ENCODE assay signal across 6 fruit fly cellular contexts in genomic region chr3L:22465486-22466402, dm6.
TF ChIP-seq lines count a peak whose summit lies in the region.

TSS of gene CG11438 (plus strand) at chr3L:22465619.

- TF ChIP-seq CTCF in whole organism, embryonic (GFP tag; optimal IDR thresholded peaks at IDR 0.05; lab: Kevin White, UChicago) = no peak

TF ChIP-seq in whole organism, 6 proteins besides CTCF, POLR2A, EP300 and RAD21:
- no peak for TF ChIP-seq usp (GFP tag; optimal IDR thresholded peaks at IDR 0.05; lab: Kevin White, UChicago)
- TF ChIP-seq Dll (optimal IDR thresholded peaks at IDR 0.05; lab: Kevin White, UChicago) = peak; percentile 11
- TF ChIP-seq pan (optimal IDR thresholded peaks at IDR 0.05; lab: Kevin White, UChicago) = no peak

TF ChIP-seq in whole organism, adult, 20 proteins besides CTCF, POLR2A, EP300 and RAD21:
- TF ChIP-seq pad (GFP tag; optimal IDR thresholded peaks at IDR 0.05; lab: Kevin White, UChicago) (peak; percentile 54), bab1 (GFP tag; optimal IDR thresholded peaks at IDR 0.05; lab: Kevin White, UChicago) (no peak)

TF ChIP-seq in whole organism, embryonic, 481 proteins besides CTCF, POLR2A, EP300 and RAD21 (continues in another document):
- no peak for TF ChIP-seq CG10431 (GFP tag; optimal IDR thresholded peaks at IDR 0.05; lab: Kevin White, UChicago)
- TF ChIP-seq jigr1 (GFP tag; IDR thresholded peaks at IDR 0.05; lab: Robert Waterston, UW) = no peak
- TF ChIP-seq H2.0 (GFP tag; IDR thresholded peaks at IDR 0.05; lab: Robert Waterston, UW) = no peak
- TF ChIP-seq Sin3A (optimal IDR thresholded peaks at IDR 0.05; lab: Kevin White, UChicago) = no peak
- TF ChIP-seq NC2α (GFP tag; optimal IDR thresholded peaks at IDR 0.05; lab: Kevin White, UChicago) = no peak
- TF ChIP-seq sim (GFP tag; IDR thresholded peaks at IDR 0.05; lab: Robert Waterston, UW) = no peak
- TF ChIP-seq CG10209 (GFP tag; optimal IDR thresholded peaks at IDR 0.05; lab: Kevin White, UChicago) = no peak
- TF ChIP-seq CG18262 (tag; optimal IDR thresholded peaks at IDR 0.05; lab: Kevin White, UChicago) = peak; percentile 41
- TF ChIP-seq Sox100B (GFP tag; optimal IDR thresholded peaks at IDR 0.05; lab: Kevin White, UChicago) = no peak
- TF ChIP-seq lab (GFP tag; optimal IDR thresholded peaks at IDR 0.05; lab: Kevin White, UChicago) = peak; percentile 38
- TF ChIP-seq HHEX (GFP tag; optimal IDR thresholded peaks at IDR 0.05; lab: Kevin White, UChicago) = no peak
- no peak for TF ChIP-seq wek (GFP tag; optimal IDR thresholded peaks at IDR 0.05; lab: Kevin White, UChicago)
- no peak for TF ChIP-seq CG13296 (GFP tag; optimal IDR thresholded peaks at IDR 0.05; lab: Kevin White, UChicago)
- no peak for TF ChIP-seq ssp (GFP tag; IDR thresholded peaks at IDR 0.05; lab: Robert Waterston, UW)
- no peak for TF ChIP-seq Mes4 (GFP tag; optimal IDR thresholded peaks at IDR 0.05; lab: Kevin White, UChicago)
- no peak for TF ChIP-seq CG1602 (GFP tag; optimal IDR thresholded peaks at IDR 0.05; lab: Kevin White, UChicago)
- no peak for TF ChIP-seq Elba2 (GFP tag; optimal IDR thresholded peaks at IDR 0.05; lab: Kevin White, UChicago)
- TF ChIP-seq unc-4 (GFP tag; IDR thresholded peaks at IDR 0.05; lab: Robert Waterston, UW; ENCODE audit: partially characterized antibody) = no peak
- TF ChIP-seq CG12391 (tag; optimal IDR thresholded peaks at IDR 0.05; lab: Kevin White, UChicago) = no peak
- TF ChIP-seq CG9817 (tag; optimal IDR thresholded peaks at IDR 0.05; lab: Kevin White, UChicago) = no peak
- TF ChIP-seq CG4360 (GFP tag; IDR thresholded peaks at IDR 0.05; lab: Robert Waterston, UW) = no peak
- TF ChIP-seq bigmax (GFP tag; optimal IDR thresholded peaks at IDR 0.05; lab: Kevin White, UChicago) = no peak
- TF ChIP-seq Myb (GFP tag; optimal IDR thresholded peaks at IDR 0.05; lab: Kevin White, UChicago) = no peak

TF ChIP-seq in whole organism, prepupa, 60 proteins besides CTCF, POLR2A, EP300 and RAD21 (continues in another document):
- TF ChIP-seq Ets21C (GFP tag; optimal IDR thresholded peaks at IDR 0.05; lab: Kevin White, UChicago) (no peak), Ets96B (tag; optimal IDR thresholded peaks at IDR 0.05; lab: Kevin White, UChicago) (no peak), CG1621 (tag; optimal IDR thresholded peaks at IDR 0.05; lab: Kevin White, UChicago) (peak; percentile 4), CG4318 (GFP tag; optimal IDR thresholded peaks at IDR 0.05; lab: Kevin White, UChicago) (no peak), fd85E (GFP tag; optimal IDR thresholded peaks at IDR 0.05; lab: Kevin White, UChicago) (no peak), topi (GFP tag; optimal IDR thresholded peaks at IDR 0.05; lab: Kevin White, UChicago) (no peak), Eip93F (GFP tag; optimal IDR thresholded peaks at IDR 0.05; lab: Kevin White, UChicago) (no peak), CG6163 (GFP tag; IDR thresholded peaks at IDR 0.05; lab: Robert Waterston, UW) (0 out of 3 replicates have a peak, but pooled peaks have one; percentile 10), CG6276 (GFP tag; optimal IDR thresholded peaks at IDR 0.05; lab: Kevin White, UChicago) (no peak), CG3919 (GFP tag; optimal IDR thresholded peaks at IDR 0.05; lab: Kevin White, UChicago) (peak; percentile 4), Sox15 (GFP tag; optimal IDR thresholded peaks at IDR 0.05; lab: Kevin White, UChicago) (no peak), acj6 (GFP tag; optimal IDR thresholded peaks at IDR 0.05; lab: Kevin White, UChicago) (no peak), CG9139 (GFP tag; optimal IDR thresholded peaks at IDR 0.05; lab: Kevin White, UChicago) (no peak), CG6854 (GFP tag; optimal IDR thresholded peaks at IDR 0.05; lab: Kevin White, UChicago) (peak; percentile 84), Eip78C (GFP tag; lab: Kevin White, UChicago) (peak; percentile 7), svp (GFP tag; lab: Kevin White, UChicago) (peak; percentile 60), Blimp-1 (GFP tag; optimal IDR thresholded peaks at IDR 0.05; lab: Kevin White, UChicago) (peak; percentile 89), pdm3 (GFP tag; optimal IDR thresholded peaks at IDR 0.05; lab: Kevin White, UChicago) (no peak), CG32006 (GFP tag; optimal IDR thresholded peaks at IDR 0.05; lab: Kevin White, UChicago) (no peak), CG31627 (GFP tag; optimal IDR thresholded peaks at IDR 0.05; lab: Kevin White, UChicago) (no peak), ss (GFP tag; optimal IDR thresholded peaks at IDR 0.05; lab: Kevin White, UChicago) (peak; percentile 31 to 53), fkh (GFP tag; optimal IDR thresholded peaks at IDR 0.05; lab: Kevin White, UChicago) (peak; percentile 61), CG6808 (GFP tag; optimal IDR thresholded peaks at IDR 0.05; lab: Kevin White, UChicago) (peak; percentile 100)

TF ChIP-seq in whole organism, pupa, 21 proteins besides CTCF, POLR2A, EP300 and RAD21:
- no peak for TF ChIP-seq Snoo (tag; optimal IDR thresholded peaks at IDR 0.05; lab: Kevin White, UChicago)
- TF ChIP-seq CG9948 (tag; optimal IDR thresholded peaks at IDR 0.05; lab: Kevin White, UChicago) = no peak
- no peak for TF ChIP-seq CG34367 (tag; optimal IDR thresholded peaks at IDR 0.05; lab: Kevin White, UChicago)
- no peak for TF ChIP-seq CG8159 (tag; optimal IDR thresholded peaks at IDR 0.05; lab: Kevin White, UChicago)
- TF ChIP-seq D1 (tag; optimal IDR thresholded peaks at IDR 0.05; lab: Kevin White, UChicago) = no peak
- no peak for TF ChIP-seq CG14655 (GFP tag; optimal IDR thresholded peaks at IDR 0.05; lab: Kevin White, UChicago)
- peak; percentile 12 for TF ChIP-seq gl (tag; optimal IDR thresholded peaks at IDR 0.05; lab: Kevin White, UChicago)
- no peak for TF ChIP-seq CG15710 (tag; optimal IDR thresholded peaks at IDR 0.05; lab: Kevin White, UChicago)
- TF ChIP-seq CG32121 (GFP tag; IDR thresholded peaks at IDR 0.05; lab: Robert Waterston, UW) = no peak
- peak; percentile 42 for TF ChIP-seq EcR (GFP tag; optimal IDR thresholded peaks at IDR 0.05; lab: Kevin White, UChicago)
- TF ChIP-seq fd96Ca (GFP tag; IDR thresholded peaks at IDR 0.05; lab: Robert Waterston, UW) = no peak
- no peak for TF ChIP-seq CG13204 (GFP tag; optimal IDR thresholded peaks at IDR 0.05; lab: Kevin White, UChicago)
- TF ChIP-seq Ets98B (GFP tag; IDR thresholded peaks at IDR 0.05; lab: Robert Waterston, UW) = no peak
- no peak for TF ChIP-seq CG10348 (GFP tag; IDR thresholded peaks at IDR 0.05; lab: Robert Waterston, UW)

TF ChIP-seq in whole organism, wandering third instar larva, 38 proteins besides CTCF, POLR2A, EP300 and RAD21:
- peak in 1 of 2 experiments; percentile 17 for TF ChIP-seq dl (GFP tag; optimal IDR thresholded peaks at IDR 0.05; lab: Kevin White, UChicago; ENCODE audit: insufficient read depth in 1 of 2, partially characterized antibody in 2 of 2)
- TF ChIP-seq Vsx2 (GFP tag; optimal IDR thresholded peaks at IDR 0.05; lab: Kevin White, UChicago; ENCODE audit: partially characterized antibody) = peak; percentile 61
- no peak for TF ChIP-seq Mio (GFP tag; optimal IDR thresholded peaks at IDR 0.05; lab: Kevin White, UChicago)
- TF ChIP-seq dsf (GFP tag; optimal IDR thresholded peaks at IDR 0.05; lab: Kevin White, UChicago; ENCODE audit: borderline replicate concordance) = no peak
- no peak for TF ChIP-seq Hnf4 (GFP tag; optimal IDR thresholded peaks at IDR 0.05; lab: Kevin White, UChicago)
- peak; percentile 65 for TF ChIP-seq Dif (GFP tag; optimal IDR thresholded peaks at IDR 0.05; lab: Kevin White, UChicago; ENCODE audit: partially characterized antibody)
- peak; percentile 62 for TF ChIP-seq Jra (GFP tag; optimal IDR thresholded peaks at IDR 0.05; lab: Kevin White, UChicago)
- TF ChIP-seq brk (GFP tag; optimal IDR thresholded peaks at IDR 0.05; lab: Kevin White, UChicago) = no peak
